Worm (Caenorhabditis elegans) whole organism, L4 larva: ENCODE measurements around the gene his-18.

Experiments
- F26F4.8 ChIP-seq: fragments of 200-800 bp; sonication (Bioruptor generic); conservative IDR thresholded peaks from 2 replicates; pipeline ENCODE4 v1.3.6; 2022; ENCODE audit warnings: missing genetic modification characterization, missing compliant biosample characterization
- F49E8.2 ChIP-seq: sonication (generic microtip); optimal IDR thresholded peaks from 2 replicates; lab custom pipeline; 2016; ENCODE audit warnings: missing compliant biosample characterization, mild to moderate bottlenecking, missing genetic modification characterization, borderline replicate concordance
- R02D3.7 ChIP-seq: fragments of 150-350 bp; sonication (generic microtip); optimal IDR thresholded peaks from 3 replicates; lab custom pipeline; 2014; ENCODE audit warnings: missing biosample characterization, missing genetic modification characterization
- ZK337.2 ChIP-seq: fragments of 200-800 bp; sonication (Bioruptor generic); IDR thresholded peaks from 2 replicates; pipeline ENCODE4 v1.3.6; 2022; ENCODE audit warnings: missing genetic modification reagents, missing genetic modification characterization, missing compliant biosample characterization
- aha-1 ChIP-seq: fragments of 150-350 bp; peaks from one replicate; lab custom pipeline; 2014; ENCODE audit warnings: missing biosample characterization, missing genetic modification characterization
- cey-2 ChIP-seq: sonication (generic microtip); optimal IDR thresholded peaks from 3 replicates; lab custom pipeline; 2017; ENCODE audit warnings: missing genetic modification characterization, mild to moderate bottlenecking, missing compliant biosample characterization, antibody characterized with exemption, borderline replicate concordance; ENCODE audit not compliant: insufficient read depth
- ctbp-1 ChIP-seq: fragments of 200-800 bp; sonication (Bioruptor generic); IDR thresholded peaks from 2 replicates; pipeline ENCODE4 v1.3.6; 2022; ENCODE audit warnings: missing genetic modification reagents, missing genetic modification characterization, missing compliant biosample characterization
- daf-12 ChIP-seq: fragments of 150-350 bp; optimal IDR thresholded peaks from 2 replicates; lab custom pipeline; 2014; ENCODE audit warnings: missing biosample characterization, missing genetic modification reagents, missing genetic modification characterization
- duxl-1 ChIP-seq: sonication (generic microtip); optimal IDR thresholded peaks from 2 replicates; lab custom pipeline; 2016; ENCODE audit warnings: mild to moderate bottlenecking, missing genetic modification characterization, moderate library complexity, missing compliant biosample characterization; ENCODE audit not compliant: poor library complexity
- egl-43 ChIP-seq: fragments of 200-800 bp; sonication (Bioruptor generic); IDR thresholded peaks from 2 replicates; pipeline ENCODE4 v1.3.6; 2022; ENCODE audit warnings: missing genetic modification reagents, missing genetic modification characterization, missing compliant biosample characterization
- fos-1 ChIP-seq: fragments of 150-350 bp; optimal IDR thresholded peaks from 2 replicates; lab custom pipeline; 2014; ENCODE audit warnings: missing biosample characterization, missing genetic modification characterization
- hif-1 ChIP-seq, 2 experiments: sonication (generic microtip); optimal IDR thresholded peaks; 2 replicates each; lab custom pipeline; 2016 to 2017; ENCODE audit warnings: missing compliant biosample characterization in 2 of 2, missing genetic modification characterization in 2 of 2, missing genetic modification reagents in 2 of 2, missing genotype in 2 of 2, mild to moderate bottlenecking in 1 of 2
- hlh-30 ChIP-seq: sonication (generic microtip); optimal IDR thresholded peaks from 2 replicates; lab custom pipeline; 2017; ENCODE audit warnings: antibody characterized with exemption, mild to moderate bottlenecking, missing genetic modification characterization, missing compliant biosample characterization; ENCODE audit not compliant: insufficient read depth
- hmg-1.1 ChIP-seq: fragments of 200-800 bp; sonication (Bioruptor generic); IDR thresholded peaks from 2 replicates; pipeline ENCODE4 v1.3.6; 2022; ENCODE audit warnings: missing genetic modification reagents, missing genetic modification characterization, missing compliant biosample characterization
- lin-15B ChIP-seq: fragments of 150-350 bp; sonication (generic microtip); optimal IDR thresholded peaks from 3 replicates; lab custom pipeline; 2014; ENCODE audit warnings: missing biosample characterization, missing genetic modification characterization
- lin-38 ChIP-seq: fragments of 200-800 bp; sonication (Bioruptor generic); IDR thresholded peaks from 2 replicates; pipeline ENCODE4 v1.3.6; 2022; ENCODE audit warnings: missing genetic modification reagents, missing genetic modification characterization, missing compliant biosample characterization
- lin-39 ChIP-seq: fragments of 150-350 bp; optimal IDR thresholded peaks from 2 replicates; lab custom pipeline; 2014; ENCODE audit warnings: missing biosample characterization, missing genetic modification reagents, missing genetic modification characterization
- lsy-2 ChIP-seq, 2 experiments: fragments of 150-350 bp in 1 of 2; sonication (generic microtip) in 1 of 2; optimal IDR thresholded peaks; 2 replicates each; lab custom pipeline; 2014 to 2017; ENCODE audit warnings: missing biosample characterization in 2 of 2, missing genetic modification characterization in 2 of 2
- madf-9 ChIP-seq: fragments of 200-800 bp; sonication (Bioruptor generic); conservative IDR thresholded peaks from 2 replicates; pipeline ENCODE4 v1.3.6; 2022; ENCODE audit warnings: missing genetic modification reagents, missing genetic modification characterization, missing compliant biosample characterization
- mdl-1 ChIP-seq, 2 experiments: fragments of 150-350 bp in 1 of 2; sonication (generic microtip) in 1 of 2; optimal IDR thresholded peaks; 2 replicates each; lab custom pipeline; 2014 to 2017; ENCODE audit warnings: missing biosample characterization in 2 of 2, missing genetic modification characterization in 2 of 2
- mep-1 ChIP-seq: fragments of 150-350 bp; sonication (generic microtip); optimal IDR thresholded peaks from 3 replicates; lab custom pipeline; 2014; ENCODE audit warnings: missing biosample characterization, missing genetic modification characterization
- mxl-3 ChIP-seq: fragments of 200-800 bp; sonication (Bioruptor generic); optimal IDR thresholded peaks from 2 replicates; lab custom pipeline; 2018; ENCODE audit warnings: mild to moderate bottlenecking, missing genetic modification characterization, missing compliant biosample characterization
- nhr-11 ChIP-seq: fragments of 150-350 bp; optimal IDR thresholded peaks from 2 replicates; lab custom pipeline; 2014; ENCODE audit warnings: missing biosample characterization, missing genetic modification characterization
- nhr-111 ChIP-seq: fragments of 200-800 bp; sonication (Bioruptor generic); optimal IDR thresholded peaks from 2 replicates; lab custom pipeline; 2018; ENCODE audit warnings: mild to moderate bottlenecking, missing genetic modification characterization, missing compliant biosample characterization
- nhr-25 ChIP-seq: sonication (generic microtip); optimal IDR thresholded peaks from 2 replicates; lab custom pipeline; 2017; ENCODE audit warnings: missing genetic modification characterization, mild to moderate bottlenecking, missing compliant biosample characterization, antibody characterized with exemption, moderate library complexity, borderline replicate concordance; ENCODE audit not compliant: insufficient read depth
- nhr-41 ChIP-seq: fragments of 200-800 bp; sonication (Bioruptor generic); IDR thresholded peaks from 2 replicates; pipeline ENCODE4 v1.3.6; 2022; ENCODE audit warnings: missing genetic modification reagents, missing genetic modification characterization, missing compliant biosample characterization
- nhr-42 ChIP-seq: fragments of 200-800 bp; sonication (Bioruptor generic); IDR thresholded peaks from 2 replicates; pipeline ENCODE4 v1.3.6; 2022; ENCODE audit warnings: missing genetic modification characterization, missing compliant biosample characterization
- nhr-48 ChIP-seq: sonication (generic microtip); optimal IDR thresholded peaks from 2 replicates; lab custom pipeline; 2016; ENCODE audit warnings: mild to moderate bottlenecking, missing genetic modification characterization, missing compliant biosample characterization
- snpc-1.2 ChIP-seq: fragments of 200-800 bp; sonication (Bioruptor generic); IDR thresholded peaks from 2 replicates; pipeline ENCODE4 v1.3.6; 2022; ENCODE audit warnings: missing genetic modification reagents, missing genetic modification characterization, missing compliant biosample characterization
- snpc-4 ChIP-seq: fragments of 150-350 bp; optimal IDR thresholded peaks from 2 replicates; lab custom pipeline; 2014; ENCODE audit warnings: missing biosample characterization, missing genetic modification characterization
- spr-1 ChIP-seq: sonication (generic microtip); optimal IDR thresholded peaks from 2 replicates; lab custom pipeline; 2016; ENCODE audit warnings: mild to moderate bottlenecking, missing genetic modification characterization, missing compliant biosample characterization
- tag-97 ChIP-seq: fragments of 200-800 bp; sonication (Bioruptor generic); IDR thresholded peaks from 2 replicates; pipeline ENCODE4 v1.3.6; 2022; ENCODE audit warnings: missing genetic modification characterization, missing compliant biosample characterization
- unc-39 ChIP-seq: sonication (generic microtip); optimal IDR thresholded peaks from 2 replicates; lab custom pipeline; 2017; ENCODE audit warnings: missing biosample characterization, missing genetic modification characterization
- unc-62 ChIP-seq, 3 experiments: fragments of 150-350 bp in 1 of 3; sonication (generic microtip); optimal IDR thresholded peaks in 2 of 3; peaks in 1 of 3; 1 replicate in 1 of 3; 2 replicates in 2 of 3; lab custom pipeline; 2014 to 2017; ENCODE audit warnings: missing biosample characterization in 3 of 3, missing genetic modification characterization in 3 of 3, missing genetic modification reagents in 3 of 3, missing genotype in 1 of 3
- vab-7 ChIP-seq: fragments of 200-800 bp; sonication (Bioruptor generic); IDR thresholded peaks from 2 replicates; pipeline ENCODE4 v1.3.6; 2022; ENCODE audit warnings: missing genetic modification reagents, missing genetic modification characterization, missing compliant biosample characterization
- zag-1 ChIP-seq: fragments of 150-350 bp; optimal IDR thresholded peaks from 2 replicates; lab custom pipeline; 2014; ENCODE audit warnings: missing biosample characterization, missing genetic modification characterization
- zip-11 ChIP-seq: fragments of 200-800 bp; sonication (Bioruptor generic); IDR thresholded peaks from 2 replicates; pipeline ENCODE4 v1.3.6; 2022; ENCODE audit warnings: missing genetic modification characterization, missing compliant biosample characterization
- ztf-7 ChIP-seq: fragments of 150-350 bp; optimal IDR thresholded peaks from 2 replicates; lab custom pipeline; 2014; ENCODE audit warnings: missing biosample characterization, missing genetic modification characterization

The his-18 gene

DNA sequence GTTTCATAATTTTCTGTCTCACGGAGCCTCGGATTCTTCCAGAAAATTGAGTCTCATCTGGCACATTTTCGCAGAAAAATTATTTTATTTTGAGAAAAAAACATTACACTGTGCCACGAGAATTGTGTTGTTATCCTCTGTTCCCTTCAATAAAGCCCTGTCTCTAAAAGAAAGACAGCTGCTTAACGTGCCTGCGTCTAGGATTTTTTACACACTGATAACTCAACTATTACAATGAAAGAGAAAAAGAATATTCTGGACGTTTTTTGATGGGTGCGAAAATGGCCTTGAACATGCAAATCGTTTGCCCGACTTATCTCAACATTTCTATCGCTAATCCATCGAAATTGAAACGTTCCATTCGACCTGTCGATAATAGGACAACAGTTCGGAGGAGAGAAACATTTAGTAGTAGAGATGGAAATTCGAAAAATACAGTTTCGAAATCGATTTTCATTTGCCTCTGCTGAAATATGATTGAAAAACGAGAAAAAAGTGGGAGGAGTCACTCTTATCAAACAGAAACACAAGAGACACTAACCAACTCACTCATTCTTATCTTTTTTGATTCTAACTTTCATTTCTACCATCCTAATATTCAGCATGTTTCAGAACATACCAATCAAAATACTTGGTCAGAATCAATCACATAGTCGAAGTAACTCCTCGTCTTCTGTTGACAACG, 38.9 kb downstream of the his-18 start (continued):
- TF ChIP-seq nhr-48 = no peak
- TF ChIP-seq fos-1 (tag; lab: Kevin White, UChicago) = no peak
- no peak for TF ChIP-seq ctbp-1 (GFP tag; lab: Robert Waterston, UW)
- TF ChIP-seq mxl-3 (GFP tag; lab: Kevin White, UChicago) = peak; percentile 23
- no peak for TF ChIP-seq zip-11
- no peak for TF ChIP-seq lin-15B
- TF ChIP-seq madf-9 (GFP tag; lab: Robert Waterston, UW) = no peak
- TF ChIP-seq hif-1 (tag; optimal IDR thresholded peaks at IDR 0.05; lab: Kevin White, UChicago) = no peak
- TF ChIP-seq ZK337.2 (GFP tag; lab: Robert Waterston, UW) = no peak
- no peak for TF ChIP-seq unc-39 (tag; lab: Kevin White, UChicago)
- no peak for TF ChIP-seq lin-38 (GFP tag; lab: Robert Waterston, UW)
- peak in 1 of 2 experiments; percentile 32 for TF ChIP-seq lsy-2 (tag; optimal IDR thresholded peaks at IDR 0.05; lab: Kevin White, UChicago)
- no peak for TF ChIP-seq vab-7 (GFP tag; lab: Robert Waterston, UW)
- TF ChIP-seq nhr-111 (GFP tag; lab: Kevin White, UChicago) = no peak
- TF ChIP-seq snpc-1.2 (GFP tag; lab: Robert Waterston, UW) = no peak
- peak; percentile 33 for TF ChIP-seq nhr-11 (tag; lab: Kevin White, UChicago)
- no peak for TF ChIP-seq R02D3.7 (tag; lab: Kevin White, UChicago)
- no peak for TF ChIP-seq nhr-25 (tag; lab: Kevin White, UChicago)
- no peak for TF ChIP-seq duxl-1 (tag; lab: Kevin White, UChicago)
- TF ChIP-seq hmg-1.1 = no peak
- TF ChIP-seq egl-43 (GFP tag; lab: Robert Waterston, UW) = no peak
- TF ChIP-seq tag-97 (GFP tag; lab: Robert Waterston, UW) = no peak
- peak in 1 of 2 experiments; percentile 16 for TF ChIP-seq mdl-1 (tag; optimal IDR thresholded peaks at IDR 0.05; lab: Kevin White, UChicago)
- no peak for TF ChIP-seq spr-1 (tag; lab: Kevin White, UChicago)
- TF ChIP-seq zag-1 = no peak
- peak; percentile 6 for TF ChIP-seq mep-1 (tag; lab: Kevin White, UChicago)
- TF ChIP-seq cey-2 (tag; lab: Kevin White, UChicago) = no peak
- TF ChIP-seq aha-1 (tag; lab: Kevin White, UChicago) = no peak
- no peak for TF ChIP-seq F49E8.2 (tag; lab: Kevin White, UChicago)
- no peak for TF ChIP-seq F26F4.8 (GFP tag; lab: Robert Waterston, UW)
- TF ChIP-seq lin-39 = no peak
- TF ChIP-seq nhr-41 (GFP tag; lab: Robert Waterston, UW) = no peak
- TF ChIP-seq nhr-42 (GFP tag; lab: Robert Waterston, UW) = no peak
- TF ChIP-seq hlh-30 (tag; lab: Kevin White, UChicago) = peak; percentile 22
- no peak for TF ChIP-seq snpc-4
- peak in 1 of 2 experiments; percentile 96 for TF ChIP-seq unc-62 (GFP tag; optimal IDR thresholded peaks at IDR 0.05 in 1 of 2; lab: Kevin White, UChicago)
- TF ChIP-seq unc-62 (tag; optimal IDR thresholded peaks at IDR 0.05; lab: Kevin White, UChicago) = no peak
- TF ChIP-seq daf-12 (tag; lab: Kevin White, UChicago) = no peak
- no peak for TF ChIP-seq ztf-7 (tag; lab: Kevin White, UChicago)
